Worm (Caenorhabditis elegans) whole organism, L4 larva: ENCODE results near the gene C07B5.8.

Experiments
- ZK337.2 ChIP-seq: fragments of 200-800 bp; sonication (Bioruptor generic); IDR thresholded peaks from 2 replicates; pipeline ENCODE4 v1.3.6; 2022; ENCODE audit warnings: missing genetic modification reagents, missing genetic modification characterization, missing compliant biosample characterization
- aly-2 ChIP-seq: sonication (generic microtip); optimal IDR thresholded peaks from 2 replicates; lab custom pipeline; 2018; ENCODE audit warnings: missing biosample characterization, missing genetic modification characterization
- ama-1 ChIP-seq: fragments of 150-350 bp; optimal IDR thresholded peaks from 2 replicates; lab custom pipeline; 2014; ENCODE audit warnings: inconsistent platforms, mixed read lengths
- dmd-6 ChIP-seq: fragments of 200-800 bp; sonication (Bioruptor generic); IDR thresholded peaks from 2 replicates; pipeline ENCODE4 v1.3.6; 2022; ENCODE audit warnings: missing genetic modification reagents, missing genetic modification characterization, missing compliant biosample characterization
- egl-27 ChIP-seq: sonication (generic microtip); optimal IDR thresholded peaks from 3 replicates; lab custom pipeline; 2017; ENCODE audit warnings: missing biosample characterization, missing genetic modification reagents, missing genetic modification characterization
- hif-1 ChIP-seq, 2 experiments: sonication (generic microtip); optimal IDR thresholded peaks; 2 replicates each; lab custom pipeline; 2016 to 2017; ENCODE audit warnings: missing compliant biosample characterization in 2 of 2, missing genetic modification characterization in 2 of 2, missing genetic modification reagents in 2 of 2, missing genotype in 2 of 2, mild to moderate bottlenecking in 1 of 2
- hmg-1.1 ChIP-seq: fragments of 200-800 bp; sonication (Bioruptor generic); IDR thresholded peaks from 2 replicates; pipeline ENCODE4 v1.3.6; 2022; ENCODE audit warnings: missing genetic modification reagents, missing genetic modification characterization, missing compliant biosample characterization
- lin-15B ChIP-seq: fragments of 150-350 bp; sonication (generic microtip); optimal IDR thresholded peaks from 3 replicates; lab custom pipeline; 2014; ENCODE audit warnings: missing biosample characterization, missing genetic modification characterization
- madf-5 ChIP-seq, 2 experiments: fragments of 200-800 bp; sonication (Bioruptor generic); IDR thresholded peaks; 2 replicates each; pipeline ENCODE4 v1.3.6; 2022; ENCODE audit warnings: missing compliant biosample characterization in 2 of 2, missing genetic modification characterization in 2 of 2
- nhr-76 ChIP-seq: fragments of 150-350 bp; optimal IDR thresholded peaks from 2 replicates; lab custom pipeline; 2014; ENCODE audit warnings: missing biosample characterization, missing genetic modification characterization
- skn-1 ChIP-seq: fragments of 150-350 bp; optimal IDR thresholded peaks from 2 replicates; lab custom pipeline; 2014; ENCODE audit warnings: missing biosample characterization, missing genetic modification characterization
- zag-1 ChIP-seq: fragments of 150-350 bp; optimal IDR thresholded peaks from 2 replicates; lab custom pipeline; 2014; ENCODE audit warnings: missing biosample characterization, missing genetic modification characterization
- ztf-11 ChIP-seq: fragments of 150-350 bp; optimal IDR thresholded peaks from 2 replicates; lab custom pipeline; 2014; ENCODE audit warnings: missing biosample characterization, missing genetic modification characterization

- TF ChIP-seq nhr-76 (no peak), skn-1 (tag; lab: Kevin White, UChicago) (no peak), ama-1 (no peak), ZK337.2 (GFP tag; lab: Robert Waterston, UW) (no peak), dmd-6 (no peak), lin-15B (tag; lab: Kevin White, UChicago) (no peak), hif-1 (tag; optimal IDR thresholded peaks at IDR 0.05; lab: Kevin White, UChicago) (peak in 1 of 2 experiments; percentile 57), hmg-1.1 (GFP tag; lab: Robert Waterston, UW) (no peak), ztf-11 (no peak), egl-27 (tag; lab: Kevin White, UChicago) (no peak), zag-1 (no peak), aly-2 (tag; lab: Kevin White, UChicago) (no peak), madf-5 (GFP tag; IDR thresholded peaks at IDR 0.05; lab: Robert Waterston, UW) (no peak)
Observed at ce11 chrX:9536008-9536407, 557 bp downstream of the C07B5.8 start.
